Worm (Caenorhabditis elegans): ENCODE data around the gene F16G10.13.

- TF ChIP-seq ceh-82 (tag; optimal IDR thresholded peaks at IDR 0.05): no peak
- TF ChIP-seq ceh-9 (tag; optimal IDR thresholded peaks at IDR 0.05): no peak
- no peak for TF ChIP-seq fkh-10 (GFP tag; optimal IDR thresholded peaks at IDR 0.05)
Measured at ce11 chrII:2372090-2372489, 23.7 kb downstream of the F16G10.13 start, which contains the start of gene F16G10.3.

Data from whole organism, L3 larva.